Worm (Caenorhabditis elegans): Measurements from ENCODE around the gene srd-55.

srd-55 gene

ce11 chrII:7413764-7414163 lies 5.5 kb downstream of the srd-55 start:
- TF ChIP-seq ZK185.1 (tag; optimal IDR thresholded peaks at IDR 0.05; ENCODE audit: poor library complexity, severe bottlenecking) = no peak
- no peak for TF ChIP-seq lin-40 (tag; optimal IDR thresholded peaks at IDR 0.05)
- no peak for TF ChIP-seq D2030.7 (GFP tag; IDR thresholded peaks at IDR 0.05)
- TF ChIP-seq repo-1 (tag; optimal IDR thresholded peaks at IDR 0.05) = no peak
- TF ChIP-seq egl-18 (GFP tag; IDR thresholded peaks at IDR 0.05) = no peak
- no peak for TF ChIP-seq T07F8.4 (tag; optimal IDR thresholded peaks at IDR 0.05)
- TF ChIP-seq aptf-3 (GFP tag; IDR thresholded peaks at IDR 0.05) = no peak
- no peak for TF ChIP-seq sdz-38 (tag; optimal IDR thresholded peaks at IDR 0.05)
- TF ChIP-seq lsl-1 (GFP tag; optimal IDR thresholded peaks at IDR 0.05) = no peak
- TF ChIP-seq F57C9.4 (tag; optimal IDR thresholded peaks at IDR 0.05) = no peak
- no peak for TF ChIP-seq hlh-12 (tag; optimal IDR thresholded peaks at IDR 0.05)
- no peak for TF ChIP-seq rcor-1 (GFP tag; IDR thresholded peaks at IDR 0.05)
- no peak for TF ChIP-seq F22D6.2 (tag; optimal IDR thresholded peaks at IDR 0.05)
- TF ChIP-seq nhr-90 (tag; optimal IDR thresholded peaks at IDR 0.05) = no peak

ce11 chrII:7419563-7419962 lies 11.3 kb downstream of the srd-55 start:
- TF ChIP-seq sea-2 (GFP tag; IDR thresholded peaks at IDR 0.05) (no peak), F10E7.11 (tag; optimal IDR thresholded peaks at IDR 0.05) (no peak), ztf-6 (GFP tag; IDR thresholded peaks at IDR 0.05) (no peak), lin-40 (tag; optimal IDR thresholded peaks at IDR 0.05) (no peak), unc-130 (GFP tag; optimal IDR thresholded peaks at IDR 0.05) (no peak), tlf-1 (GFP tag; optimal IDR thresholded peaks at IDR 0.05) (no peak), nhr-179 (tag; optimal IDR thresholded peaks at IDR 0.05) (no peak), aptf-2 (GFP tag; conservative IDR thresholded peaks at IDR 0.05) (no peak), egl-18 (GFP tag; IDR thresholded peaks at IDR 0.05) (no peak), tbx-9 (tag; optimal IDR thresholded peaks at IDR 0.05; ENCODE audit: borderline replicate concordance) (no peak), ztf-28 (GFP tag; IDR thresholded peaks at IDR 0.05) (no peak), Y53G8AR.9 (GFP tag; conservative IDR thresholded peaks at IDR 0.05) (no peak)

ce11 chrII:7420157-7420556 lies 11.9 kb downstream of the srd-55 start:
- TF ChIP-seq F33H1.4 (GFP tag; IDR thresholded peaks at IDR 0.05) (no peak), egl-44 (GFP tag; IDR thresholded peaks at IDR 0.05) (no peak), Y67H2A.10 (GFP tag; conservative IDR thresholded peaks at IDR 0.05) (no peak), K11D2.4 (GFP tag; IDR thresholded peaks at IDR 0.05) (no peak), F22D6.2 (tag; optimal IDR thresholded peaks at IDR 0.05) (no peak), egl-18 (GFP tag; IDR thresholded peaks at IDR 0.05) (no peak)

ce11 chrII:7420796-7421386 lies 12.6 kb downstream of the srd-55 start:
- TF ChIP-seq nhr-179 (tag; optimal IDR thresholded peaks at IDR 0.05) = no peak
- TF ChIP-seq pha-4 (tag; optimal IDR thresholded peaks at IDR 0.05) = no peak
- no peak for TF ChIP-seq nhr-120 (GFP tag; IDR thresholded peaks at IDR 0.05)
- TF ChIP-seq cebp-1 (GFP tag; IDR thresholded peaks at IDR 0.05) = peak; percentile 56
- no peak for TF ChIP-seq cebp-1 (tag; optimal IDR thresholded peaks at IDR 0.05)
- no peak for TF ChIP-seq ztf-26 (tag; optimal IDR thresholded peaks at IDR 0.05)
- no peak for TF ChIP-seq Y95B8A.8 (GFP tag; IDR thresholded peaks at IDR 0.05)
- TF ChIP-seq nhr-80 (tag; optimal IDR thresholded peaks at IDR 0.05) = peak; percentile 23
- no peak for TF ChIP-seq somi-1 (GFP tag; optimal IDR thresholded peaks at IDR 0.05)
- no peak for TF ChIP-seq ceh-58 (GFP tag; IDR thresholded peaks at IDR 0.05)
- TF ChIP-seq tlf-1 (GFP tag; optimal IDR thresholded peaks at IDR 0.05) = no peak
- TF ChIP-seq hsf-1 (GFP tag; IDR thresholded peaks at IDR 0.05) = no peak
- TF ChIP-seq madf-8 (GFP tag; conservative IDR thresholded peaks at IDR 0.05) = no peak
- TF ChIP-seq nhr-90 (tag; optimal IDR thresholded peaks at IDR 0.05) = no peak

All from whole organism, young adult.